Worm (Caenorhabditis elegans): ENCODE results near the gene F33D4.6.

DNA sequence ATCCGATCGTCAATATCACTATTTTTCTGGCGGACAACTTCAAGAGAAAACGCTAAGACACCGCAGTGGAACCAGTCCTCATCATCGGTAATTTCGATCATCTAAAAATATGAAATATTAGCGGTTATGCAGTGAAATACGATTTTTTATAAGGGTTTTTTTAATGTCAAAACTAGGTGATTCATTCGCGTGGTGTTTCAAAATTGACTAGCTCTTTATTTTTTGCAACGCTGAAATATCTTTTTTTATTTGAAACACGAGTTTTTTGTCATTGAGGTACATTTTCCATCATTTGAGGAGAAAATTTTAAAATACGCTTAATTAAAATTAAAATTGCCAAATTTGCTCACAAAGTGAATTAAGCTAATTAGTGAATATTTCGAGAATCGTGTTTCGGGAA is 41.7 kb upstream of the F33D4.6 start, which contains the start of gene dsb-3:
- TF ChIP-seq attf-5 (GFP tag; optimal IDR thresholded peaks at IDR 0.05), result no peak
- no peak for TF ChIP-seq snpc-1.1 (tag; optimal IDR thresholded peaks at IDR 0.05; ENCODE audit: insufficient read depth)
